Worm (Caenorhabditis elegans) whole organism, young adult: Measurements from ENCODE around the gene xpo-3.
A peak's percentile ranks its signal among the peaks of the same experiment; 100 is the strongest.

ENCODE experiments used
- C06A6.2 ChIP-seq: fragments of 200-800 bp; sonication (Bioruptor generic); conservative IDR thresholded peaks from 2 replicates; pipeline ENCODE4 v1.3.6; 2022; ENCODE audit warnings: missing genetic modification characterization, missing compliant biosample characterization
- F22D6.2 ChIP-seq: sonication (generic microtip); optimal IDR thresholded peaks from 2 replicates; lab custom pipeline; 2016; ENCODE audit warnings: mild to moderate bottlenecking, missing genetic modification characterization, missing compliant biosample characterization
- F23B12.7 ChIP-seq: sonication (generic microtip); optimal IDR thresholded peaks from 2 replicates; lab custom pipeline; 2017; ENCODE audit warnings: missing genetic modification characterization, mild to moderate bottlenecking, missing compliant biosample characterization, antibody characterized with exemption, moderate library complexity; ENCODE audit not compliant: insufficient read depth
- F55B11.4 ChIP-seq: sonication (generic microtip); optimal IDR thresholded peaks from 2 replicates; lab custom pipeline; 2016; ENCODE audit warnings: missing compliant biosample characterization, missing genetic modification characterization, borderline replicate concordance; ENCODE audit not compliant: insufficient read depth
- Y67H2A.10 ChIP-seq: fragments of 200-800 bp; sonication (Bioruptor generic); conservative IDR thresholded peaks from 2 replicates; pipeline ENCODE4 v1.3.6; 2022; ENCODE audit warnings: missing genetic modification reagents, missing genetic modification characterization, missing compliant biosample characterization
- ZK185.1 ChIP-seq: sonication (generic microtip); optimal IDR thresholded peaks from 2 replicates; lab custom pipeline; 2016; ENCODE audit warnings: mild to moderate bottlenecking, missing genetic modification characterization, missing compliant biosample characterization; ENCODE audit not compliant: poor library complexity, severe bottlenecking
- aptf-2 ChIP-seq: fragments of 200-800 bp; sonication (Bioruptor generic); conservative IDR thresholded peaks from 2 replicates; pipeline ENCODE4 v1.3.6; 2022; ENCODE audit warnings: missing genetic modification reagents, missing genetic modification characterization, missing compliant biosample characterization
- atf-7 ChIP-seq: sonication (generic microtip); optimal IDR thresholded peaks from 2 replicates; lab custom pipeline; 2017; ENCODE audit warnings: mild to moderate bottlenecking, missing genetic modification characterization, missing compliant biosample characterization
- attf-6 ChIP-seq: fragments of 200-800 bp; sonication (Bioruptor generic); IDR thresholded peaks from 2 replicates; pipeline ENCODE4 v1.3.6; 2022; ENCODE audit warnings: missing genetic modification reagents, missing genetic modification characterization, missing compliant biosample characterization
- bed-1 ChIP-seq: fragments of 200-800 bp; sonication (Bioruptor generic); IDR thresholded peaks from 2 replicates; pipeline ENCODE4 v1.3.6; 2022; ENCODE audit warnings: missing genetic modification reagents, missing genetic modification characterization, missing compliant biosample characterization
- ceh-100 ChIP-seq: fragments of 200-800 bp; sonication (Bioruptor generic); IDR thresholded peaks from 2 replicates; pipeline ENCODE4 v1.3.6; 2022; ENCODE audit warnings: missing genetic modification reagents, missing genetic modification characterization, missing compliant biosample characterization
- ceh-40 ChIP-seq: fragments of 200-800 bp; sonication (Bioruptor generic); IDR thresholded peaks from 2 replicates; pipeline ENCODE4 v1.3.6; 2022; ENCODE audit warnings: missing genetic modification characterization, missing compliant biosample characterization
- ceh-79 ChIP-seq: sonication (generic microtip); optimal IDR thresholded peaks from 2 replicates; lab custom pipeline; 2017; ENCODE audit warnings: mild to moderate bottlenecking, missing genetic modification characterization, missing compliant biosample characterization
- efl-1 ChIP-seq: fragments of 150-350 bp; optimal IDR thresholded peaks from 2 replicates; lab custom pipeline; 2014; ENCODE audit warnings: missing biosample characterization, missing genetic modification reagents, missing genetic modification characterization
- ekl-4 ChIP-seq: fragments of 200-800 bp; sonication (Bioruptor generic); IDR thresholded peaks from 2 replicates; pipeline ENCODE4 v1.3.6; 2022; ENCODE audit warnings: missing genetic modification reagents, missing genetic modification characterization, missing compliant biosample characterization
- ets-4 ChIP-seq: fragments of 200-800 bp; sonication (Bioruptor generic); optimal IDR thresholded peaks from 2 replicates; lab custom pipeline; 2018; ENCODE audit warnings: mild to moderate bottlenecking, missing genetic modification characterization, missing compliant biosample characterization
- him-1 ChIP-seq: sonication (generic microtip); optimal IDR thresholded peaks from 2 replicates; lab custom pipeline; 2016; ENCODE audit warnings: missing genotype, missing genetic modification reagents, missing genetic modification characterization, missing compliant biosample characterization
- hlh-12 ChIP-seq: sonication (generic microtip); optimal IDR thresholded peaks from 2 replicates; lab custom pipeline; 2016; ENCODE audit warnings: missing genetic modification characterization, missing compliant biosample characterization
- hlh-26 ChIP-seq: fragments of 200-800 bp; sonication (Bioruptor generic); conservative IDR thresholded peaks from 2 replicates; pipeline ENCODE4 v1.3.6; 2022; ENCODE audit warnings: missing genetic modification reagents, missing genetic modification characterization, missing compliant biosample characterization
- lsl-1 ChIP-seq: fragments of 200-800 bp; sonication (Bioruptor generic); optimal IDR thresholded peaks from 2 replicates; lab custom pipeline; 2018; ENCODE audit warnings: mild to moderate bottlenecking, missing genetic modification characterization, moderate library complexity, missing compliant biosample characterization
- madf-3 ChIP-seq: fragments of 200-800 bp; sonication (Bioruptor generic); IDR thresholded peaks from 2 replicates; pipeline ENCODE4 v1.3.6; 2022; ENCODE audit warnings: missing genetic modification reagents, missing genetic modification characterization, missing compliant biosample characterization
- nhr-80 ChIP-seq: sonication (generic microtip); optimal IDR thresholded peaks from 2 replicates; lab custom pipeline; 2016; ENCODE audit warnings: missing genetic modification characterization, missing compliant biosample characterization
- pha-4 ChIP-seq: fragments of 150-350 bp; sonication (generic microtip); optimal IDR thresholded peaks from 2 replicates; lab custom pipeline; 2014; ENCODE audit warnings: missing biosample characterization, missing genetic modification reagents, missing genetic modification characterization
- repo-1 ChIP-seq: sonication (generic microtip); optimal IDR thresholded peaks from 2 replicates; lab custom pipeline; 2017; ENCODE audit warnings: mild to moderate bottlenecking, missing genetic modification characterization, missing compliant biosample characterization
- sdz-38 ChIP-seq: sonication (generic microtip); optimal IDR thresholded peaks from 2 replicates; lab custom pipeline; 2016; ENCODE audit warnings: missing genotype, missing genetic modification characterization, missing compliant biosample characterization
- sea-2 ChIP-seq: fragments of 200-800 bp; sonication (Bioruptor generic); IDR thresholded peaks from 2 replicates; pipeline ENCODE4 v1.3.6; 2022; ENCODE audit warnings: missing genetic modification characterization, missing compliant biosample characterization
- somi-1 ChIP-seq: fragments of 200-800 bp; sonication (Bioruptor generic); optimal IDR thresholded peaks from 2 replicates; lab custom pipeline; 2018; ENCODE audit warnings: mild to moderate bottlenecking, missing genetic modification characterization, missing compliant biosample characterization
- tbp1 ChIP-seq: fragments of 200-800 bp; sonication (Bioruptor generic); optimal IDR thresholded peaks from 2 replicates; lab custom pipeline; 2018; ENCODE audit warnings: mild to moderate bottlenecking, missing genetic modification characterization, missing compliant biosample characterization
- zfh-2 ChIP-seq: fragments of 200-800 bp; sonication (Bioruptor generic); conservative IDR thresholded peaks from 2 replicates; pipeline ENCODE4 v1.3.6; 2022; ENCODE audit warnings: missing genetic modification reagents, missing genetic modification characterization, missing compliant biosample characterization
- zim-3 ChIP-seq: sonication (generic microtip); optimal IDR thresholded peaks from 2 replicates; lab custom pipeline; 2017; ENCODE audit warnings: mild to moderate bottlenecking, missing genetic modification characterization, moderate library complexity, missing compliant biosample characterization
- ztf-18 ChIP-seq: sonication (generic microtip); optimal IDR thresholded peaks from 2 replicates; lab custom pipeline; 2016; ENCODE audit warnings: missing genotype, mild to moderate bottlenecking, missing genetic modification characterization, missing compliant biosample characterization
- ztf-25 ChIP-seq: fragments of 200-800 bp; sonication (Bioruptor generic); IDR thresholded peaks from 2 replicates; pipeline ENCODE4 v1.3.6; 2022; ENCODE audit warnings: missing genetic modification reagents, missing genetic modification characterization, missing compliant biosample characterization
- ztf-28 ChIP-seq: fragments of 200-800 bp; sonication (Bioruptor generic); IDR thresholded peaks from 2 replicates; pipeline ENCODE4 v1.3.6; 2022; ENCODE audit warnings: missing genetic modification reagents, missing genetic modification characterization, missing compliant biosample characterization

Gene xpo-3

ce11 chrIV:7957504-7957903 is 33.7 kb upstream of the xpo-3 start, which contains the start of gene frpr-10:
frpr-10 (plus strand) TSS chrIV:7957804.
- TF ChIP-seq zfh-2 (GFP tag; lab: Robert Waterston, UW) (0 out of 2 replicates have a peak, but pooled peaks have one; percentile 20), madf-3 (GFP tag; lab: Robert Waterston, UW) (no peak), ceh-79 (tag; lab: Kevin White, UChicago) (no peak), efl-1 (GFP tag; lab: Kevin White, UChicago) (no peak), ztf-18 (tag; lab: Kevin White, UChicago) (no peak)

ce11 chrIV:7956643-7957317 is 32.9 kb upstream of the xpo-3 start, which contains the start of gene csr-1:
csr-1 (plus strand) TSS chrIV:7957267.
- TF ChIP-seq C06A6.2 (GFP tag; lab: Robert Waterston, UW) = no peak
- TF ChIP-seq repo-1 (tag; lab: Kevin White, UChicago) = no peak
- no peak for TF ChIP-seq F23B12.7 (tag; lab: Kevin White, UChicago)
- TF ChIP-seq ztf-28 = no peak
- TF ChIP-seq attf-6 (GFP tag; lab: Robert Waterston, UW) = no peak
- no peak for TF ChIP-seq him-1
- no peak for TF ChIP-seq ets-4
- no peak for TF ChIP-seq F55B11.4 (tag; lab: Kevin White, UChicago)
- TF ChIP-seq hlh-12 = no peak
- TF ChIP-seq ZK185.1 (tag; lab: Kevin White, UChicago) = no peak
- no peak for TF ChIP-seq ztf-18 (tag; lab: Kevin White, UChicago)
- TF ChIP-seq, all 124 proteins: peak for 0

DNA sequence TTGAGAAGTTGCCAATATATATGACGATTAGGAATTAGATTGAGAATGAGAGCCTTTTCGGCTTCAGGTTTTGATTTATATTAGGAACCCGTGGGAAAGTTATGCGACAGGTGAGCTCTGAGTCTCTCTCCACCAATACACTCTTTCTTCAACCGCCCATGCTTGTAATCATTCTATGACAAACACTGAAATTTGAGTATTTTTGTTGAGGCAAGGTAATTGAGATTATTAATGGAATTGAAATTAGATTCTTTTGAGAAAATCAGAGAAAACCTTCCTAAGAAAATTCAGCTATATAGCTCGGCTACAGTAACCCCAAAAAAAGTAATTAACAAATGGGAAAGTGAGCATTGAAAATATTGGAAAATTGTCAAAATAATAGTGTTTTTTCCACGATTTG is 32.0 kb upstream of the xpo-3 start, which contains the start of gene ceh-19:
TSS of gene ceh-19 (minus strand) at position 101 of the 400 bp plus-strand sequence.
- no peak for TF ChIP-seq pha-4
- TF ChIP-seq F22D6.2 = no peak
- TF ChIP-seq nhr-80 (tag; lab: Kevin White, UChicago) = no peak
- TF ChIP-seq atf-7 = no peak
- no peak for TF ChIP-seq ekl-4 (GFP tag; lab: Robert Waterston, UW)
- no peak for TF ChIP-seq ztf-25 (GFP tag; lab: Robert Waterston, UW)
- TF ChIP-seq hlh-26 (GFP tag; lab: Robert Waterston, UW) = no peak
- no peak for TF ChIP-seq sea-2 (GFP tag; lab: Robert Waterston, UW)
- no peak for TF ChIP-seq Y67H2A.10
- no peak for TF ChIP-seq ceh-100 (GFP tag; lab: Robert Waterston, UW)
- TF ChIP-seq sdz-38 = no peak
- TF ChIP-seq ceh-40 (GFP tag; lab: Robert Waterston, UW) = no peak
- TF ChIP-seq somi-1 (GFP tag; lab: Kevin White, UChicago) = no peak
- TF ChIP-seq ceh-79 (tag; lab: Kevin White, UChicago) = no peak
- TF ChIP-seq aptf-2 (GFP tag; lab: Robert Waterston, UW) = no peak
- no peak for TF ChIP-seq tbp1 (GFP tag; lab: Kevin White, UChicago)
- no peak for TF ChIP-seq zim-3 (tag; lab: Kevin White, UChicago)
- TF ChIP-seq bed-1 (GFP tag; lab: Robert Waterston, UW) = no peak
- TF ChIP-seq, all 124 proteins: peak for 0

- TF ChIP-seq lsl-1 (GFP tag; lab: Kevin White, UChicago) (peak; percentile 63), ets-4 (no peak)
- TF ChIP-seq, all 124 proteins: peak for 1
These were observed 30.2 kb upstream of the xpo-3 start for ce11 chrIV:7954006-7954405.
